Fruit fly (Drosophila melanogaster) whole organism, embryonic: ENCODE results near the gene Exo70.

Source experiments
- Adf1 ChIP-seq: fragments of 200-800 bp; sonication (Bioruptor generic); IDR thresholded peaks from 2 replicates; pipeline ENCODE4 v1.3.6; 2022; ENCODE audit warnings: missing biosample characterization, missing genetic modification characterization
- Atf6 ChIP-seq: fragments of 200-800 bp; sonication (Bioruptor generic); IDR thresholded peaks from 2 replicates; pipeline ENCODE4 v1.3.6; 2022; ENCODE audit warnings: missing biosample characterization, missing genetic modification characterization
- Bdp1 ChIP-seq: fragments of 200-800 bp; sonication (Bioruptor generic); optimal IDR thresholded peaks from 3 replicates; lab custom pipeline; 2016; ENCODE audit warnings: missing biosample characterization, missing genetic modification characterization
- CG11560 ChIP-seq: fragments of 200-800 bp; sonication (Bioruptor generic); IDR thresholded peaks from 3 replicates; pipeline ENCODE4 v1.3.6; 2022; ENCODE audit warnings: missing biosample characterization, missing genetic modification characterization
- CG14965 ChIP-seq: fragments of 200-800 bp; sonication (Bioruptor generic); optimal IDR thresholded peaks from 2 replicates; lab custom pipeline; 2016; ENCODE audit warnings: missing biosample characterization, missing genetic modification characterization, borderline replicate concordance
- CG17359 ChIP-seq: fragments of 200-800 bp; sonication (Bioruptor generic); optimal IDR thresholded peaks from 3 replicates; lab custom pipeline; 2018; ENCODE audit warnings: missing biosample characterization, mild to moderate bottlenecking, missing genetic modification characterization, moderate library complexity
- CG17361 ChIP-seq: fragments of 200-800 bp; sonication (Bioruptor generic); IDR thresholded peaks from 3 replicates; pipeline ENCODE4 v1.3.6; 2022; ENCODE audit warnings: missing biosample characterization, missing genetic modification characterization
- CG2120 ChIP-seq: fragments of 200-800 bp; sonication (Bioruptor generic); optimal IDR thresholded peaks from 3 replicates; lab custom pipeline; 2016; ENCODE audit warnings: missing biosample characterization, missing genetic modification characterization
- CG2678 ChIP-seq: fragments of 200-800 bp; sonication (Bioruptor generic); optimal IDR thresholded peaks from 3 replicates; lab custom pipeline; 2019; ENCODE audit warnings: missing biosample characterization, mild to moderate bottlenecking, missing genetic modification characterization, moderate library complexity
- CG31365 ChIP-seq: fragments of 200-800 bp; sonication (Bioruptor generic); optimal IDR thresholded peaks from 2 replicates; lab custom pipeline; 2018; ENCODE audit warnings: missing biosample characterization, mild to moderate bottlenecking, missing genetic modification characterization
- CG3163 ChIP-seq: fragments of 200-800 bp; sonication (Bioruptor generic); optimal IDR thresholded peaks from 3 replicates; lab custom pipeline; 2016; ENCODE audit warnings: missing biosample characterization, missing genetic modification characterization
- CG3281 ChIP-seq: fragments of 200-800 bp; sonication (Bioruptor generic); optimal IDR thresholded peaks from 3 replicates; lab custom pipeline; 2017; ENCODE audit warnings: missing biosample characterization, mild to moderate bottlenecking, missing genetic modification characterization
- CG33557 ChIP-seq: fragments of 200-800 bp; sonication (Bioruptor generic); optimal IDR thresholded peaks from 2 replicates; lab custom pipeline; 2019; ENCODE audit warnings: missing biosample characterization, mild to moderate bottlenecking, missing genetic modification characterization, moderate library complexity
- CG3726 ChIP-seq: fragments of 200-800 bp; sonication (Bioruptor generic); IDR thresholded peaks from 3 replicates; pipeline ENCODE4, ENCODE4 v1.3.6; 2022; ENCODE audit warnings: missing biosample characterization, missing genetic modification characterization
- CG5180 ChIP-seq: fragments of 200-800 bp; sonication (Bioruptor generic); optimal IDR thresholded peaks from 3 replicates; lab custom pipeline; 2017; ENCODE audit warnings: missing biosample characterization, missing genetic modification characterization, mild to moderate bottlenecking, moderate library complexity, missing genetic modification reagents
- CG6765 ChIP-seq: fragments of 200-800 bp; sonication (Bioruptor generic); optimal IDR thresholded peaks from 3 replicates; lab custom pipeline; 2017; ENCODE audit warnings: missing biosample characterization, mild to moderate bottlenecking, missing genetic modification characterization
- CG7271 ChIP-seq: fragments of 200-800 bp; sonication (Bioruptor generic); optimal IDR thresholded peaks from 2 replicates; lab custom pipeline; 2018; ENCODE audit warnings: missing biosample characterization, mild to moderate bottlenecking, missing genetic modification characterization, moderate library complexity
- CG8281 ChIP-seq: fragments of 200-800 bp; sonication (Bioruptor generic); optimal IDR thresholded peaks from 2 replicates; lab custom pipeline; 2018; ENCODE audit warnings: missing biosample characterization, mild to moderate bottlenecking, missing genetic modification characterization, moderate library complexity
- CG9215 ChIP-seq: fragments of 200-800 bp; sonication (Bioruptor generic); IDR thresholded peaks from 2 replicates; pipeline ENCODE4 v1.3.6; 2022; ENCODE audit warnings: missing biosample characterization, missing genetic modification characterization
- CrebB ChIP-seq: fragments of 200-800 bp; sonication (Bioruptor generic); optimal IDR thresholded peaks from 3 replicates; lab custom pipeline; 2018; ENCODE audit warnings: missing biosample characterization, mild to moderate bottlenecking, missing genetic modification characterization
- Gug ChIP-seq: fragments of 200-800 bp; sonication (Bioruptor generic); IDR thresholded peaks from 4 replicates; pipeline ENCODE4 v1.3.6; 2022; ENCODE audit warnings: missing biosample characterization, missing genetic modification characterization
- HLH54F ChIP-seq: fragments of 200-800 bp; sonication (Bioruptor generic); optimal IDR thresholded peaks from 3 replicates; lab custom pipeline; 2016; ENCODE audit warnings: missing biosample characterization, missing genetic modification characterization
- Lim3 ChIP-seq: fragments of 200-800 bp; sonication (Bioruptor generic); IDR thresholded peaks from 2 replicates; pipeline ENCODE4 v1.3.6; 2022; ENCODE audit warnings: missing biosample characterization, missing genetic modification characterization
- NC2α ChIP-seq: fragments of 200-800 bp; sonication (Bioruptor generic); optimal IDR thresholded peaks from 2 replicates; lab custom pipeline; 2016; ENCODE audit warnings: missing biosample characterization, missing genetic modification characterization
- Vsx1 ChIP-seq: fragments of 200-800 bp; sonication (Bioruptor generic); optimal IDR thresholded peaks from 2 replicates; lab custom pipeline; 2017; ENCODE audit warnings: missing biosample characterization, mild to moderate bottlenecking, missing genetic modification characterization, missing genetic modification reagents
- YL-1 ChIP-seq: fragments of 200-800 bp; sonication (Bioruptor generic); optimal IDR thresholded peaks from 3 replicates; lab custom pipeline; 2017; ENCODE audit warnings: missing biosample characterization, mild to moderate bottlenecking, missing genetic modification characterization
- bcd ChIP-seq: fragments of 200-800 bp; sonication (Bioruptor generic); optimal IDR thresholded peaks from 2 replicates; lab custom pipeline; 2017; ENCODE audit warnings: missing biosample characterization, mild to moderate bottlenecking, missing genetic modification characterization
- bowl ChIP-seq: fragments of 200-800 bp; sonication (Bioruptor generic); IDR thresholded peaks from 2 replicates; pipeline ENCODE4 v1.3.6; 2022; ENCODE audit warnings: missing biosample characterization, missing genetic modification characterization
- chm ChIP-seq: fragments of 200-800 bp; sonication (Bioruptor generic); IDR thresholded peaks from 2 replicates; pipeline ENCODE4 v1.3.6; 2022; ENCODE audit warnings: missing biosample characterization, missing genetic modification characterization
- disco-r ChIP-seq: fragments of 200-800 bp; sonication (Bioruptor generic); optimal IDR thresholded peaks from 2 replicates; lab custom pipeline; 2016; ENCODE audit warnings: missing biosample characterization, missing genetic modification characterization
- dysf ChIP-seq: fragments of 200-800 bp; sonication (Bioruptor generic); IDR thresholded peaks from 3 replicates; pipeline ENCODE4 v1.3.6; 2022; ENCODE audit warnings: missing biosample characterization, missing genetic modification characterization
- fd96Cb ChIP-seq: fragments of 200-800 bp; sonication (Bioruptor generic); optimal IDR thresholded peaks from 2 replicates; lab custom pipeline; 2018; ENCODE audit warnings: missing biosample characterization, mild to moderate bottlenecking, missing genetic modification characterization, moderate library complexity
- grn ChIP-seq: fragments of 200-800 bp; sonication (Bioruptor generic); optimal IDR thresholded peaks from 3 replicates; lab custom pipeline; 2017; ENCODE audit warnings: missing biosample characterization, missing genetic modification characterization
- hbn ChIP-seq: fragments of 200-800 bp; sonication (Bioruptor generic); IDR thresholded peaks from 2 replicates; pipeline ENCODE4 v1.3.6; 2022; ENCODE audit warnings: missing biosample characterization, missing genetic modification characterization; ENCODE audit not compliant: partially characterized antibody
- hkb ChIP-seq, 2 experiments: fragments of 200-800 bp in 1 of 2; fragments of >200 bp in 1 of 2; sonication (Bioruptor generic) in 1 of 2; IDR thresholded peaks in 1 of 2; optimal IDR thresholded peaks in 1 of 2; 2 replicates each; pipeline versions ENCODE4 v1.3.6 to Lab custom; 2017 to 2022; ENCODE audit warnings: missing biosample characterization in 1 of 2, missing genetic modification characterization in 1 of 2
- jumu ChIP-seq: fragments of 200-800 bp; sonication (Bioruptor generic); optimal IDR thresholded peaks from 3 replicates; lab custom pipeline; 2016; ENCODE audit warnings: missing biosample characterization, missing genetic modification characterization
- lilli ChIP-seq: fragments of 200-800 bp; sonication (Bioruptor generic); optimal IDR thresholded peaks from 3 replicates; lab custom pipeline; 2016; ENCODE audit warnings: missing biosample characterization, missing genetic modification characterization
- nau ChIP-seq: fragments of 200-800 bp; sonication (Bioruptor generic); optimal IDR thresholded peaks from 3 replicates; lab custom pipeline; 2017; ENCODE audit warnings: missing biosample characterization, mild to moderate bottlenecking, missing genetic modification characterization, missing genetic modification reagents
- nerfin-1 ChIP-seq: fragments of 200-800 bp; sonication (Bioruptor generic); optimal IDR thresholded peaks from 3 replicates; lab custom pipeline; 2019; ENCODE audit warnings: missing biosample characterization, mild to moderate bottlenecking, missing genetic modification characterization, moderate library complexity
- onecut ChIP-seq: fragments of 200-800 bp; sonication (Bioruptor generic); IDR thresholded peaks from 2 replicates; pipeline ENCODE4 v1.3.6; 2022; ENCODE audit warnings: missing biosample characterization, missing genetic modification characterization
- pho ChIP-seq: fragments of 200-800 bp; sonication (Bioruptor generic); optimal IDR thresholded peaks from 2 replicates; lab custom pipeline; 2016; ENCODE audit warnings: missing biosample characterization, missing genetic modification characterization
- phol ChIP-seq: fragments of 200-800 bp; sonication (Bioruptor generic); optimal IDR thresholded peaks from 3 replicates; lab custom pipeline; 2018; ENCODE audit warnings: missing biosample characterization, mild to moderate bottlenecking, missing genetic modification characterization, moderate library complexity
- row ChIP-seq: fragments of 200-800 bp; sonication (Bioruptor generic); IDR thresholded peaks from 3 replicates; pipeline ENCODE4 v1.3.6; 2022; ENCODE audit warnings: missing biosample characterization, missing genetic modification characterization
- so ChIP-seq: fragments of 200-800 bp; sonication (Bioruptor generic); IDR thresholded peaks from 3 replicates; pipeline ENCODE4 v1.3.6; 2022; ENCODE audit warnings: missing biosample characterization, missing genetic modification characterization
- tll ChIP-seq, 2 experiments: fragments of 200-800 bp in 1 of 2; fragments of >200 bp in 1 of 2; sonication (Bioruptor generic) in 1 of 2; optimal IDR thresholded peaks; 2 replicates each; lab custom pipeline; 2017 to 2019; ENCODE audit warnings: missing biosample characterization in 2 of 2, missing genetic modification characterization in 2 of 2, mild to moderate bottlenecking in 1 of 2, moderate library complexity in 1 of 2
- tna ChIP-seq: fragments of 200-800 bp; sonication (Bioruptor generic); IDR thresholded peaks from 2 replicates; pipeline ENCODE4 v1.3.6; 2022; ENCODE audit warnings: missing biosample characterization, missing genetic modification characterization; ENCODE audit not compliant: partially characterized antibody
- vfl ChIP-seq: fragments of 200-800 bp; sonication (Bioruptor generic); optimal IDR thresholded peaks from 2 replicates; lab custom pipeline; 2016; ENCODE audit warnings: missing biosample characterization, missing genetic modification characterization
- zf30C ChIP-seq: fragments of 200-800 bp; sonication (Bioruptor generic); optimal IDR thresholded peaks from 3 replicates; lab custom pipeline; 2018; ENCODE audit warnings: missing biosample characterization, mild to moderate bottlenecking, missing genetic modification characterization

The Exo70 gene

dm6 chr3L:8455015-8455908, 43.6 kb downstream of the Exo70 start (continued):
- TF ChIP-seq zf30C (GFP tag; lab: Kevin White, UChicago) (no peak), Lim3 (GFP tag; lab: Robert Waterston, UW) (no peak), dysf (GFP tag; lab: Robert Waterston, UW) (peak; percentile 91), CG14965 (GFP tag; lab: Kevin White, UChicago) (no peak), chm (GFP tag; lab: Robert Waterston, UW) (peak; percentile 23; the same call in 1 of the 2 replicates), phol (tag; lab: Kevin White, UChicago) (peak; percentile 91), CG3163 (no peak), YL-1 (GFP tag; lab: Kevin White, UChicago) (peak; percentile 73), nerfin-1 (tag; lab: Kevin White, UChicago) (peak; percentile 79), Gug (peak; percentile 86), row (peak; percentile 78), pho (GFP tag; lab: Kevin White, UChicago) (no peak), Vsx1 (GFP tag; lab: Kevin White, UChicago) (peak; percentile 80), tna (no peak), lilli (GFP tag; lab: Kevin White, UChicago) (peak; percentile 73), CG5180 (GFP tag; lab: Kevin White, UChicago) (peak; percentile 84), hbn (no peak), CG7271 (tag; lab: Kevin White, UChicago) (peak; percentile 42), so (GFP tag; lab: Robert Waterston, UW) (peak; percentile 68), CG3726 (GFP tag; lab: Robert Waterston, UW) (peak; percentile 61; the same call in 1 of the 3 replicates), Atf6 (GFP tag; lab: Robert Waterston, UW) (peak; percentile 90), NC2α (GFP tag; lab: Kevin White, UChicago) (no peak), disco-r (GFP tag; lab: Kevin White, UChicago) (peak; percentile 9), hkb (optimal IDR thresholded peaks at IDR 0.05; lab: Kevin White, UChicago) (no peak), hkb (GFP tag; IDR thresholded peaks at IDR 0.05; lab: Robert Waterston, UW) (peak; percentile 91), CG11560 (tag; lab: Robert Waterston, UW) (peak; percentile 32; the same call in 1 of the 3 replicates), CG9215 (GFP tag; lab: Robert Waterston, UW) (peak; percentile 73), CG33557 (peak; percentile 23), CG17361 (peak; percentile 94), fd96Cb (peak; percentile 87), HLH54F (GFP tag; lab: Kevin White, UChicago) (peak; percentile 17), bcd (GFP tag; lab: Kevin White, UChicago) (peak; percentile 92), CG8281 (tag; lab: Kevin White, UChicago) (peak; percentile 55), tll (GFP tag; optimal IDR thresholded peaks at IDR 0.05; lab: Kevin White, UChicago) (no peak), onecut (GFP tag; lab: Robert Waterston, UW) (peak; percentile 68), grn (GFP tag; lab: Kevin White, UChicago) (peak; percentile 46), CG31365 (no peak), CG6765 (GFP tag; lab: Kevin White, UChicago) (peak; percentile 92), Adf1 (GFP tag; lab: Robert Waterston, UW) (peak; percentile 39; the same call in 1 of the 2 replicates), CG2120 (GFP tag; lab: Kevin White, UChicago) (peak; percentile 85), nau (GFP tag; lab: Kevin White, UChicago) (peak; percentile 95), CG2678 (tag; lab: Kevin White, UChicago) (peak; percentile 96), vfl (GFP tag; lab: Kevin White, UChicago) (peak; percentile 44), bowl (GFP tag; lab: Robert Waterston, UW) (peak; percentile 51; the same call in 1 of the 2 replicates), jumu (GFP tag; lab: Kevin White, UChicago) (peak; percentile 6), Bdp1 (peak; percentile 40), CG3281 (GFP tag; lab: Kevin White, UChicago) (peak; percentile 97), CrebB (tag; lab: Kevin White, UChicago) (peak; percentile 70), CG17359 (peak; percentile 88)
